Fruit fly (Drosophila melanogaster): ENCODE measurements around the gene CG43732.

CG43732 gene

dm6 chr3R:18999906-19000451 is 50.0 kb downstream of the CG43732 start (continued):
- TF ChIP-seq tx (GFP tag; optimal IDR thresholded peaks at IDR 0.05) (no peak), ato (GFP tag; IDR thresholded peaks at IDR 0.05; ENCODE audit: partially characterized antibody) (no peak), exex (tag; optimal IDR thresholded peaks at IDR 0.05) (no peak), CG8944 (GFP tag; optimal IDR thresholded peaks at IDR 0.05) (no peak), CG3838 (GFP tag; optimal IDR thresholded peaks at IDR 0.05) (no peak), CG1233 (GFP tag; optimal IDR thresholded peaks at IDR 0.05) (no peak), CG9797 (GFP tag; optimal IDR thresholded peaks at IDR 0.05) (no peak), CG10431 (GFP tag; optimal IDR thresholded peaks at IDR 0.05) (peak; percentile 4), pb (GFP tag; optimal IDR thresholded peaks at IDR 0.05) (no peak), CrebB (tag; optimal IDR thresholded peaks at IDR 0.05) (no peak), HLH4C (GFP tag; IDR thresholded peaks at IDR 0.05; ENCODE audit: partially characterized antibody) (no peak), sc (optimal IDR thresholded peaks at IDR 0.05) (no peak), sc (GFP tag; optimal IDR thresholded peaks at IDR 0.05) (no peak), CG17359 (tag; optimal IDR thresholded peaks at IDR 0.05) (no peak), stwl (tag; optimal IDR thresholded peaks at IDR 0.05) (no peak), ATbp (GFP tag; optimal IDR thresholded peaks at IDR 0.05) (peak; percentile 39), cg (GFP tag; optimal IDR thresholded peaks at IDR 0.05) (peak; percentile 10), prd (optimal IDR thresholded peaks at IDR 0.05) (no peak), prd (GFP tag; IDR thresholded peaks at IDR 0.05) (no peak), Scr (GFP tag; IDR thresholded peaks at IDR 0.05; ENCODE audit: partially characterized antibody) (no peak), otp (GFP tag; IDR thresholded peaks at IDR 0.05) (peak; percentile 70), nom (GFP tag; optimal IDR thresholded peaks at IDR 0.05) (peak; percentile 2), CG15269 (tag; optimal IDR thresholded peaks at IDR 0.05) (no peak), CG12071 (GFP tag; optimal IDR thresholded peaks at IDR 0.05) (peak; percentile 26), inv (GFP tag; IDR thresholded peaks at IDR 0.05; ENCODE audit: partially characterized antibody) (no peak), CG2678 (tag; optimal IDR thresholded peaks at IDR 0.05) (no peak), ash1 (GFP tag; optimal IDR thresholded peaks at IDR 0.05) (no peak), CG8359 (GFP tag; optimal IDR thresholded peaks at IDR 0.05; ENCODE audit: borderline replicate concordance) (no peak), CG11247 (GFP tag; IDR thresholded peaks at IDR 0.05) (no peak), ewg (GFP tag; optimal IDR thresholded peaks at IDR 0.05) (no peak), D (optimal IDR thresholded peaks at IDR 0.05) (peak; percentile 62), D (GFP tag; optimal IDR thresholded peaks at IDR 0.05) (no peak), Doc2 (GFP tag; IDR thresholded peaks at IDR 0.05) (no peak), dmrt11E (tag; optimal IDR thresholded peaks at IDR 0.05) (peak; percentile 15), CG11504 (tag; optimal IDR thresholded peaks at IDR 0.05) (peak; percentile 9), CG7786 (GFP tag; optimal IDR thresholded peaks at IDR 0.05) (no peak), knrl (GFP tag; IDR thresholded peaks at IDR 0.05; ENCODE audit: partially characterized antibody) (no peak), nerfin-2 (GFP tag; IDR thresholded peaks at IDR 0.05; ENCODE audit: partially characterized antibody) (no peak), cwo (GFP tag; optimal IDR thresholded peaks at IDR 0.05) (no peak), Sox102F (GFP tag; optimal IDR thresholded peaks at IDR 0.05) (no peak), odd (GFP tag; optimal IDR thresholded peaks at IDR 0.05) (peak; percentile 17), B-H1 (GFP tag; IDR thresholded peaks at IDR 0.05) (no peak), Kr (GFP tag; optimal IDR thresholded peaks at IDR 0.05) (peak; percentile 65), scrt (GFP tag; optimal IDR thresholded peaks at IDR 0.05) (no peak), fd3F (GFP tag; optimal IDR thresholded peaks at IDR 0.05) (no peak), zfh1 (GFP tag; IDR thresholded peaks at IDR 0.05) (no peak), BEAF-32 (GFP tag; optimal IDR thresholded peaks at IDR 0.05) (no peak), fru (optimal IDR thresholded peaks at IDR 0.05) (no peak), Asciz (GFP tag; optimal IDR thresholded peaks at IDR 0.05) (peak; percentile 31), CG1024 (GFP tag; IDR thresholded peaks at IDR 0.05) (no peak)
